Fruit fly (Drosophila melanogaster): ENCODE results near the gene CG31161.

CG31161 gene

dm6 chr3R:22616211-22616610, at the start of gene CG31161:
TSS of gene CG31161 (plus strand) at chr3R:22616511.
- TF ChIP-seq noc (tag; optimal IDR thresholded peaks at IDR 0.05), result no peak

dm6 chr3R:22568508-22568907, 47.8 kb upstream of the CG31161 start:
- TF ChIP-seq noc (tag; optimal IDR thresholded peaks at IDR 0.05), result no peak

dm6 chr3R:22569888-22570287, 46.4 kb upstream of the CG31161 start, which contains the start of gene CG33110:
TSS of gene CG33110 (plus strand) at chr3R:22570188.
- no peak for TF ChIP-seq noc (tag; optimal IDR thresholded peaks at IDR 0.05)

- no peak for TF ChIP-seq noc (tag; optimal IDR thresholded peaks at IDR 0.05)
Observed at dm6 chr3R:22573590-22573989, 42.7 kb upstream of the CG31161 start.

dm6 chr3R:22576096-22576697, 40.1 kb upstream of the CG31161 start:
- no peak for TF ChIP-seq noc (tag; optimal IDR thresholded peaks at IDR 0.05)

- no peak for TF ChIP-seq noc (tag; optimal IDR thresholded peaks at IDR 0.05)
Observed at dm6 chr3R:22576979-22577378, 39.3 kb upstream of the CG31161 start.

- TF ChIP-seq noc (tag; optimal IDR thresholded peaks at IDR 0.05), result no peak
Observed at dm6 chr3R:22580546-22580945, 35.8 kb upstream of the CG31161 start, which contains the start of gene CSN6. TSS of gene CSN6 (plus strand) at chr3R:22580773.

dm6 chr3R:22582981-22583380, 33.3 kb upstream of the CG31161 start, which contains the start of gene Dph5:
TSS of gene Dph5 (minus strand) at chr3R:22583225.
- no peak for TF ChIP-seq noc (tag; optimal IDR thresholded peaks at IDR 0.05)

dm6 chr3R:22584582-22584981, 31.7 kb upstream of the CG31161 start, which contains the start of the genes CG33107 and CG6937:
TSS of gene CG33107 (minus strand) at chr3R:22584718.
TSS of gene CG6937 (plus strand) at chr3R:22584773.
- TF ChIP-seq noc (tag; optimal IDR thresholded peaks at IDR 0.05), result no peak

dm6 chr3R:22586525-22586924, 29.8 kb upstream of the CG31161 start, which contains the start of gene btn:
TSS of gene btn (minus strand) at chr3R:22586625.
- TF ChIP-seq noc (tag; optimal IDR thresholded peaks at IDR 0.05), result no peak

dm6 chr3R:22587419-22587963, 28.8 kb upstream of the CG31161 start, which contains the start of gene Efa6:
TSS of gene Efa6 (plus strand) at chr3R:22587755.
- peak; percentile 52 for TF ChIP-seq noc (tag; optimal IDR thresholded peaks at IDR 0.05)

dm6 chr3R:22588756-22589155, 27.6 kb upstream of the CG31161 start:
- TF ChIP-seq noc (tag; optimal IDR thresholded peaks at IDR 0.05), result no peak

dm6 chr3R:22589311-22589710, 27.0 kb upstream of the CG31161 start:
- TF ChIP-seq noc (tag; optimal IDR thresholded peaks at IDR 0.05), result no peak

- TF ChIP-seq noc (tag; optimal IDR thresholded peaks at IDR 0.05), result no peak
Observed at dm6 chr3R:22590668-22591275, 25.5 kb upstream of the CG31161 start.

dm6 chr3R:22594257-22594656, 22.1 kb upstream of the CG31161 start:
- no peak for TF ChIP-seq noc (tag; optimal IDR thresholded peaks at IDR 0.05)

dm6 chr3R:22595293-22595868, 20.9 kb upstream of the CG31161 start:
- TF ChIP-seq noc (tag; optimal IDR thresholded peaks at IDR 0.05), result peak; percentile 45

- TF ChIP-seq noc (tag; optimal IDR thresholded peaks at IDR 0.05), result no peak
Observed at dm6 chr3R:22596450-22596849, 19.9 kb upstream of the CG31161 start.
